Fruit fly (Drosophila melanogaster) whole organism, pupa: Measurements from ENCODE around the gene CG31050.

ENCODE experiments used
- CG10348 ChIP-seq: fragments of 200-800 bp; sonication (Bioruptor generic); IDR thresholded peaks from 2 replicates; pipeline ENCODE4 v1.3.6; 2022; ENCODE audit warnings: missing biosample characterization, missing genetic modification characterization
- CG12605 ChIP-seq: fragments of 200-800 bp; sonication (Bioruptor generic); IDR thresholded peaks from 2 replicates; pipeline ENCODE4 v1.3.6; 2022; ENCODE audit warnings: missing biosample characterization, missing genetic modification characterization
- CG13204 ChIP-seq: fragments of 200-800 bp; sonication (Bioruptor generic); optimal IDR thresholded peaks from 2 replicates; lab custom pipeline; 2018; ENCODE audit warnings: missing biosample characterization, mild to moderate bottlenecking, missing genetic modification characterization, moderate library complexity
- CG14655 ChIP-seq: fragments of 200-800 bp; sonication (Bioruptor generic); optimal IDR thresholded peaks from 3 replicates; lab custom pipeline; 2017; ENCODE audit warnings: mild to moderate bottlenecking, missing biosample characterization, missing genetic modification reagents, missing genetic modification characterization
- CG15710 ChIP-seq: fragments of 200-800 bp; sonication (Bioruptor generic); optimal IDR thresholded peaks from 2 replicates; lab custom pipeline; 2018; ENCODE audit warnings: missing biosample characterization, mild to moderate bottlenecking, missing genetic modification characterization, moderate library complexity
- CG17806 ChIP-seq: fragments of 200-800 bp; sonication (Bioruptor generic); optimal IDR thresholded peaks from 2 replicates; lab custom pipeline; 2018; ENCODE audit warnings: missing biosample characterization, mild to moderate bottlenecking, missing genetic modification characterization, moderate library complexity
- CG32121 ChIP-seq: fragments of 200-800 bp; sonication (Bioruptor generic); IDR thresholded peaks from 2 replicates; pipeline ENCODE4 v1.3.6; 2022; ENCODE audit warnings: missing biosample characterization, missing genetic modification characterization
- CG34367 ChIP-seq: fragments of 200-800 bp; sonication (Bioruptor generic); optimal IDR thresholded peaks from 2 replicates; lab custom pipeline; 2018; ENCODE audit warnings: missing biosample characterization, mild to moderate bottlenecking, missing genetic modification characterization
- CG4496 ChIP-seq: fragments of 200-800 bp; sonication (Bioruptor generic); IDR thresholded peaks from 3 replicates; pipeline ENCODE4 v1.3.6; 2022; ENCODE audit warnings: missing biosample characterization, missing genetic modification characterization
- CG8159 ChIP-seq: fragments of 200-800 bp; sonication (Bioruptor generic); optimal IDR thresholded peaks from 3 replicates; lab custom pipeline; 2018; ENCODE audit warnings: missing biosample characterization, mild to moderate bottlenecking, missing genetic modification characterization, moderate library complexity
- CG8301 ChIP-seq: fragments of 200-800 bp; sonication (Bioruptor generic); optimal IDR thresholded peaks from 2 replicates; lab custom pipeline; 2018; ENCODE audit warnings: missing biosample characterization, mild to moderate bottlenecking, missing genetic modification characterization
- CG9948 ChIP-seq: fragments of 200-800 bp; sonication (Bioruptor generic); optimal IDR thresholded peaks from 2 replicates; lab custom pipeline; 2018; ENCODE audit warnings: missing biosample characterization, mild to moderate bottlenecking, missing genetic modification characterization, moderate library complexity
- D1 ChIP-seq: fragments of 200-800 bp; sonication (Bioruptor generic); optimal IDR thresholded peaks from 2 replicates; lab custom pipeline; 2018; ENCODE audit warnings: missing biosample characterization, mild to moderate bottlenecking, missing genetic modification characterization, moderate library complexity
- EcR ChIP-seq: fragments of 200-800 bp; sonication (Bioruptor generic); optimal IDR thresholded peaks from 3 replicates; lab custom pipeline; 2019; ENCODE audit warnings: missing biosample characterization, missing genetic modification characterization, mild to moderate bottlenecking, moderate library complexity, missing genetic modification reagents
- Ets98B ChIP-seq: fragments of 200-800 bp; sonication (Bioruptor generic); IDR thresholded peaks from 2 replicates; pipeline ENCODE4 v1.3.6; 2022; ENCODE audit warnings: missing biosample characterization, missing genetic modification characterization
- Pif1A ChIP-seq: fragments of 200-800 bp; sonication (Bioruptor generic); optimal IDR thresholded peaks from 3 replicates; lab custom pipeline; 2016; ENCODE audit warnings: missing biosample characterization, missing genetic modification characterization
- Pif1B ChIP-seq: fragments of 200-800 bp; sonication (Bioruptor generic); optimal IDR thresholded peaks from 3 replicates; lab custom pipeline; 2016; ENCODE audit warnings: missing biosample characterization, missing genetic modification characterization
- Snoo ChIP-seq: fragments of 200-800 bp; sonication (Bioruptor generic); optimal IDR thresholded peaks from 3 replicates; lab custom pipeline; 2017; ENCODE audit warnings: missing biosample characterization, mild to moderate bottlenecking, missing genetic modification characterization, inconsistent platforms
- fd96Ca ChIP-seq: fragments of 200-800 bp; sonication (Bioruptor generic); IDR thresholded peaks from 3 replicates; pipeline ENCODE4 v1.3.6; 2022; ENCODE audit warnings: missing biosample characterization, missing genetic modification characterization
- gl ChIP-seq: fragments of 200-800 bp; sonication (Bioruptor generic); optimal IDR thresholded peaks from 2 replicates; lab custom pipeline; 2018; ENCODE audit warnings: missing biosample characterization, mild to moderate bottlenecking, missing genetic modification characterization
- rn ChIP-seq: fragments of 200-800 bp; sonication (Bioruptor generic); IDR thresholded peaks from 2 replicates; pipeline ENCODE4 v1.3.6; 2022; ENCODE audit warnings: missing biosample characterization, missing genetic modification characterization

CG31050 gene

DNA sequence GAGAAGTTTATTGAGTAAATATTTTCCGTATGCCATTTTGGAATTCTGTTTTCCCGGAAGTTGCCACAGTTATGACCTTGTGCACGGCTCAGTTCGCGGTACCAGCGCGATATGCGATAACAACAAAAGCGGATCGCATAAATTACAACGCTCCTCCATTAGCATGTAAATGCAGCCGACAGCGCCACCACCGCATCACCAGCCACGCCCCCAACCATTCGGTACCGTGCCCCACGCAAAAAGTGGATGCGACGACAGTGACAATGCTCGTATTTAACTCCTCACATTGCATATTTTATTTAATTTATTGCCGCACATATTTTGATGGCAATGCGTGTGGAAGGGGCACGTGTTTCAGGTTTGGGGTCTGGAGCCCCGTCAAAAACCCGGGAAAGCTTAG is 27.2 kb downstream of the CG31050 start:
- no peak for TF ChIP-seq CG34367 (tag; lab: Kevin White, UChicago)
- TF ChIP-seq Ets98B (GFP tag; lab: Robert Waterston, UW): no peak
- TF ChIP-seq CG14655 (GFP tag; lab: Kevin White, UChicago): no peak
- no peak for TF ChIP-seq Snoo (tag; lab: Kevin White, UChicago)
- TF ChIP-seq CG10348 (GFP tag; lab: Robert Waterston, UW): no peak
- TF ChIP-seq CG4496 (GFP tag; lab: Robert Waterston, UW): no peak
- TF ChIP-seq CG13204 (GFP tag; lab: Kevin White, UChicago): no peak
- no peak for TF ChIP-seq CG8159 (tag; lab: Kevin White, UChicago)
- TF ChIP-seq CG9948 (tag; lab: Kevin White, UChicago): no peak
- no peak for TF ChIP-seq CG32121 (GFP tag; lab: Robert Waterston, UW)
- no peak for TF ChIP-seq rn (GFP tag; lab: Robert Waterston, UW)
- no peak for TF ChIP-seq CG15710 (tag; lab: Kevin White, UChicago)
- no peak for TF ChIP-seq Pif1A (GFP tag; lab: Kevin White, UChicago)
- no peak for TF ChIP-seq Pif1B (GFP tag; lab: Kevin White, UChicago)
- TF ChIP-seq gl (tag; lab: Kevin White, UChicago): no peak
- no peak for TF ChIP-seq EcR
- TF ChIP-seq CG12605: no peak
- TF ChIP-seq fd96Ca (GFP tag; lab: Robert Waterston, UW): no peak
- no peak for TF ChIP-seq CG8301 (tag; lab: Kevin White, UChicago)
- TF ChIP-seq D1 (tag; lab: Kevin White, UChicago): no peak
- TF ChIP-seq, all 21 proteins: peak for 0

DNA sequence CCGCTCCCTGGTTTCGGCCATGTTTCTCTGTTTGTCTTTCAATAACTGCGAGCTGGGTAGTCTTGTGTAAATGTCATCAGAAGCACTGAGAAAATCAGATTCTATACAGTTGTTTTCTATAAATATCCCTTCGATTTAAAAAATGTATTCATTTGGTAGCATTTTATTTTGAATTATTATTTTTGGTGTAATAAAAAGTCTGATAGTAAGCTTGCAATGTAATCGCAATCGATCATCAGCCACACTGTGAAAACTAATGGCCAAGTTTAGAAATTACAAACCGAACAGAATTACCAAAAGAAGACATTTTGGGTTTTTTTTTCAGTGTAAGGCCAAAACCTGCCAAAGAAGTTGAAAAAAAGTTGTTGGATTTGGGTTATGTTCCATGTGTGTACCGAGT is 29.5 kb downstream of the CG31050 start:
- no peak for TF ChIP-seq Pif1B (GFP tag; lab: Kevin White, UChicago)
- no peak for TF ChIP-seq CG32121 (GFP tag; lab: Robert Waterston, UW)
- TF ChIP-seq EcR: no peak
- no peak for TF ChIP-seq fd96Ca (GFP tag; lab: Robert Waterston, UW)

DNA sequence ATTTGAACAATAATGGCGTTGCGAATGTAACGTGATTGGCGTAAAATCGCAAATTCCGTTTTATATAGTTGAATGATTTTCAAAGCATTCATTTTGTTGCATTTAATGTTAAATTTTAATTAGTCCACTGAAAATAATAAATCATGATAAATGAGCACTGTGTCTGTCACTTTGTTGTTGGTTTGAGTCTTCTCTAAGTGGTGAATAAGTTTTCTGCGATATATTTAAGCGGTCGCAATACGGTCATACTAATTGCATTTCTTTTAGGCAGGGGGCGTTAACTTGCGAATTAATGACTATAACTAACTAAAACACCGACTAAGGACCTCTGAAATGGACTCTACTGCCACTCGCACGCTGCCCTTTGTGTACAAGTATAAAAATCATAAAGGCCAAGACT is 44.4 kb downstream of the CG31050 start, which contains the start of gene CG9986:
Gene CG9986 (plus strand): TSS at position 245 of the 400 bp plus-strand sequence.
- TF ChIP-seq CG10348 (GFP tag; lab: Robert Waterston, UW) (no peak), Pif1B (GFP tag; lab: Kevin White, UChicago) (no peak), CG17806 (tag; lab: Kevin White, UChicago) (no peak), CG14655 (GFP tag; lab: Kevin White, UChicago) (no peak), CG9948 (tag; lab: Kevin White, UChicago) (no peak), Ets98B (GFP tag; lab: Robert Waterston, UW) (no peak), CG8159 (tag; lab: Kevin White, UChicago) (no peak), CG12605 (no peak), CG34367 (tag; lab: Kevin White, UChicago) (no peak), CG8301 (tag; lab: Kevin White, UChicago) (no peak), D1 (tag; lab: Kevin White, UChicago) (no peak), rn (GFP tag; lab: Robert Waterston, UW) (no peak), gl (tag; lab: Kevin White, UChicago) (no peak), CG32121 (GFP tag; lab: Robert Waterston, UW) (no peak), fd96Ca (GFP tag; lab: Robert Waterston, UW) (no peak), Snoo (tag; lab: Kevin White, UChicago) (no peak), EcR (no peak), Pif1A (GFP tag; lab: Kevin White, UChicago) (no peak)

DNA sequence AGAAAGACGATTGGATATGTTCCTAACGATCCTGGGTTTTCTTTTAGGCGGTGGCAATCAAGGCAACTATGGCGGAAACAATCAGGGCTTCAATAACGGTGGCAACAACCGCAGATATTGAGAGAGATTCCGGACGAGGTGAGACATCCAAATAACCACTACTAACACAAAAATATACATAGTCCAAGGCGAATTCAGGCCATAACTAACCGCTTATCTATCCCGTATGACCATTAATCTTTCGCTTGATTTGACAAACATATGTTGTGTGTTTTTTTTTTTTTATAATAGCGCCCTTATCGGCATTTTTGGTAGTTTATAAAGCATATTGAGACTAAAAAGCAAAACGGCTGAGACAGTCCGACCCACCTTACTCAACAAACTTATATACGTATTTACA is 46.7 kb downstream of the CG31050 start:
- TF ChIP-seq Ets98B (GFP tag; lab: Robert Waterston, UW) (no peak), Pif1A (GFP tag; lab: Kevin White, UChicago) (no peak), CG8301 (tag; lab: Kevin White, UChicago) (no peak), CG34367 (tag; lab: Kevin White, UChicago) (no peak), CG17806 (tag; lab: Kevin White, UChicago) (no peak), CG4496 (GFP tag; lab: Robert Waterston, UW) (no peak), D1 (tag; lab: Kevin White, UChicago) (no peak), gl (tag; lab: Kevin White, UChicago) (no peak), fd96Ca (GFP tag; lab: Robert Waterston, UW) (no peak), CG15710 (tag; lab: Kevin White, UChicago) (no peak), CG9948 (tag; lab: Kevin White, UChicago) (no peak), CG12605 (no peak), CG10348 (GFP tag; lab: Robert Waterston, UW) (no peak), rn (GFP tag; lab: Robert Waterston, UW) (no peak), CG8159 (tag; lab: Kevin White, UChicago) (no peak), CG14655 (GFP tag; lab: Kevin White, UChicago) (no peak)

DNA sequence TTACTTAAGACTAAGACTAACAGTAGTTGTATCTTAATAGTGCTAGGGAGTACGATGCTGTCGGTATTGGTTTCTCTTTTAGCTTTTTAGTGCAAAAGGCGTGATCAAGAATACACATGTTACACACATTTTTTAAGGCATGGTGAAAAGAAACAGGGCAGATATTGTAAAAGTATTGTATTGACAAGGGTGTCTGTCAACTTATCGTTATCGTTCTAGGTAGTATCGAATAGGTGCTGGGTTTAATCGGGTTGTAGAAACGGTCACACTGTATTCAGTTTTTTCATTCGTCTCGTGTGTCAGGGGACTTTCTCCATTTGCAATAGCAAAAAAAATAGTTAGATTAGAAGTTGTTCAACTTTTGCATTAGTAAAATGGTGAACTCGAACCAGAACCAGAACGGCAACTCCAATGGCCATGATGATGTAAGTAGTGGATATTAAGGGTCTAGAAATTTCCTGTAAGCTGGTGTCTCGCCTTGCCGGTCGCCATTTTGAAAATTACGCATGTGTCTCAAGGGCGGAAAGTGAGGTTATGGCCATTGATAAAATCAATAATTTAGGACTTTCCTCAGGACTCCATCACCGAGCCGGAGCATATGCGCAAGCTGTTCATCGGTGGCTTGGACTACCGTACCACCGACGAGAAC is 50.0 kb downstream of the CG31050 start:
- peak; percentile 5 for TF ChIP-seq EcR
- TF ChIP-seq CG15710 (tag; lab: Kevin White, UChicago): no peak
- TF ChIP-seq D1 (tag; lab: Kevin White, UChicago): no peak
- TF ChIP-seq CG4496 (GFP tag; lab: Robert Waterston, UW): no peak
- 0 out of 2 replicates have a peak, but pooled peaks have one; percentile 6 for TF ChIP-seq Ets98B (GFP tag; lab: Robert Waterston, UW)
- no peak for TF ChIP-seq CG12605
- TF ChIP-seq fd96Ca (GFP tag; lab: Robert Waterston, UW): 0 out of 3 replicates have a peak, but pooled peaks have one; percentile 16
- no peak for TF ChIP-seq Pif1A (GFP tag; lab: Kevin White, UChicago)
- TF ChIP-seq CG32121 (GFP tag; lab: Robert Waterston, UW): 0 out of 2 replicates have a peak, but pooled peaks have one; percentile 15
